Fruit fly (Drosophila melanogaster): ENCODE results near the gene CG11630.

The CG11630 gene

dm6 chr2L:21832200-21832831, 48.5 kb upstream of the CG11630 start (continued):
- TF ChIP-seq Opbp (GFP tag; IDR thresholded peaks at IDR 0.05; ENCODE audit: partially characterized antibody), result no peak
- no peak for TF ChIP-seq CG7963 (GFP tag; IDR thresholded peaks at IDR 0.05; ENCODE audit: partially characterized antibody)

dm6 chr2L:21830317-21830716, 46.5 kb upstream of the CG11630 start:
- TF ChIP-seq trem (tag; optimal IDR thresholded peaks at IDR 0.05) (no peak), sug (tag; optimal IDR thresholded peaks at IDR 0.05) (no peak), ash1 (GFP tag; optimal IDR thresholded peaks at IDR 0.05) (peak; percentile 36), H2.0 (GFP tag; IDR thresholded peaks at IDR 0.05) (no peak), CG2199 (GFP tag; IDR thresholded peaks at IDR 0.05) (0 out of 3 replicates have a peak, but pooled peaks have one; percentile 55), chm (GFP tag; IDR thresholded peaks at IDR 0.05) (peak; percentile 25; the same call in 1 of the 2 replicates), Bgb (GFP tag; IDR thresholded peaks at IDR 0.05; ENCODE audit: partially characterized antibody) (no peak), ci (GFP tag; IDR thresholded peaks at IDR 0.05) (no peak), CG13624 (GFP tag; optimal IDR thresholded peaks at IDR 0.05) (no peak), sens (GFP tag) (peak; percentile 52), Med (GFP tag) (peak; percentile 42), CkIIα-i1 (GFP tag; IDR thresholded peaks at IDR 0.05) (no peak)

DNA sequence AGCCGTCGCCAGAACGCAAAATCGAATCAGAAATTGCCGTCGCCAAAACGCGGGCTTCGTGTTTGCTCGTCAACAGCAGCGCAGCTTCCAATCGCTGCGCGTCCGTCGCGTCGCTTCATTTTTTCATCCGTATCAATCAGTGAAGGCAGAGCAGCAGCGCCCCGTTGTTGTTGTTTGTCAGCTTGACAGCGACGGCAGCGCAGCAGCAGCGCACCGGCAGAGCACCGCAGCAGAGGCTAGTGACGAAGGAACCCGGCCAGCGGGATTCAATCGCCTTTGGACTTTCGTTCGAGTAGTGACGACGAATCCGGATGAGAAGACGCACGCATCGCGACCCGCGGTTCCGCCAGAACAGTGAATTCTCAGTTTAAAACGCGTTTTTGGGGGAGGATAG, 44.9 kb upstream of the CG11630 start:
- TF ChIP-seq ap (GFP tag; IDR thresholded peaks at IDR 0.05) (no peak), Meics (GFP tag; optimal IDR thresholded peaks at IDR 0.05) (peak; percentile 95), odd (GFP tag; optimal IDR thresholded peaks at IDR 0.05) (no peak), CG9727 (GFP tag; optimal IDR thresholded peaks at IDR 0.05) (peak; percentile 7), fu2 (GFP tag; optimal IDR thresholded peaks at IDR 0.05) (no peak), ewg (GFP tag; optimal IDR thresholded peaks at IDR 0.05) (peak; percentile 13), ken (GFP tag; IDR thresholded peaks at IDR 0.05) (no peak), Spps (tag; optimal IDR thresholded peaks at IDR 0.05) (no peak), cato (GFP tag; optimal IDR thresholded peaks at IDR 0.05; ENCODE audit: borderline replicate concordance) (no peak), CG2116 (GFP tag; optimal IDR thresholded peaks at IDR 0.05) (no peak), bowl (GFP tag; IDR thresholded peaks at IDR 0.05) (0 out of 2 replicates have a peak, but pooled peaks have one; percentile 30), hth (optimal IDR thresholded peaks at IDR 0.05) (no peak), CG11456 (GFP tag; IDR thresholded peaks at IDR 0.05) (no peak), CG9609 (GFP tag; optimal IDR thresholded peaks at IDR 0.05) (no peak), CG8944 (GFP tag; optimal IDR thresholded peaks at IDR 0.05) (peak; percentile 6), insv (GFP tag; optimal IDR thresholded peaks at IDR 0.05) (peak in 1 of 2 experiments; percentile 49), CG17829 (tag; optimal IDR thresholded peaks at IDR 0.05) (peak; percentile 34), nom (GFP tag; optimal IDR thresholded peaks at IDR 0.05) (no peak), kay (GFP tag; optimal IDR thresholded peaks at IDR 0.05) (no peak), kni (GFP tag; optimal IDR thresholded peaks at IDR 0.05) (peak; percentile 40), oc (tag; optimal IDR thresholded peaks at IDR 0.05) (no peak), CG9437 (GFP tag; optimal IDR thresholded peaks at IDR 0.05) (no peak), cwo (GFP tag; optimal IDR thresholded peaks at IDR 0.05) (no peak), zfh1 (GFP tag; IDR thresholded peaks at IDR 0.05) (no peak), sug (tag; optimal IDR thresholded peaks at IDR 0.05) (peak; percentile 17), Sin3A (optimal IDR thresholded peaks at IDR 0.05) (no peak), so (GFP tag; IDR thresholded peaks at IDR 0.05) (0 out of 3 replicates have a peak, but pooled peaks have one; percentile 14), HLH4C (GFP tag; IDR thresholded peaks at IDR 0.05; ENCODE audit: partially characterized antibody) (no peak), CG11696 (GFP tag; IDR thresholded peaks at IDR 0.05) (no peak), pum (GFP tag; optimal IDR thresholded peaks at IDR 0.05) (no peak), CoRest (tag; optimal IDR thresholded peaks at IDR 0.05) (no peak), scrt (GFP tag; optimal IDR thresholded peaks at IDR 0.05) (no peak), onecut (GFP tag; IDR thresholded peaks at IDR 0.05) (no peak), sqz (GFP tag; optimal IDR thresholded peaks at IDR 0.05) (peak; percentile 7), Taf1 (GFP tag; IDR thresholded peaks at IDR 0.05) (no peak), CG17328 (GFP tag; IDR thresholded peaks at IDR 0.05) (no peak)

Data from whole organism, embryonic.